Worm (Caenorhabditis elegans): Measurements from ENCODE around the gene rpc-11.

The rpc-11 gene

DNA sequence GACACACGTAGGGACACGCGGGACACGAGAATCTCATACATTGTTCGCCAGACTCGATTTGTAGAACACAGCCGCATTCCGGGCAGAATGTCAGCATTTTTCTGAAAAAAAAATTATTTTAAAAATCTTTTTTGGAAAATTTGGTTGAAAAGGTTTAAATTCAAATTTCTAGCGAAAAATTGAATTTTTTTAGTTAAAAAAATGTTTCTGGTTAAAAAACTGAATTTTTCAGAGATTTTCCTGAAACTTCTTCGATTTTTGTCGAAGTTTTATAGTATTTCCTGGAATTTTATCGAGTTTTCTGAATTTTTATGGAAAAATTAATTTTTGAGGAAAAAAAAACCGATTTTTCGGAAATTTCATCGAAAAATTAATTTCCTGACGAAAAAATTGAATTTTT is at the start of gene rpc-11:
Gene rpc-11 (minus strand): TSS at position 101 of the 400 bp plus-strand sequence.
- no peak for TF ChIP-seq scrt-1 (GFP tag; IDR thresholded peaks at IDR 0.05)

DNA sequence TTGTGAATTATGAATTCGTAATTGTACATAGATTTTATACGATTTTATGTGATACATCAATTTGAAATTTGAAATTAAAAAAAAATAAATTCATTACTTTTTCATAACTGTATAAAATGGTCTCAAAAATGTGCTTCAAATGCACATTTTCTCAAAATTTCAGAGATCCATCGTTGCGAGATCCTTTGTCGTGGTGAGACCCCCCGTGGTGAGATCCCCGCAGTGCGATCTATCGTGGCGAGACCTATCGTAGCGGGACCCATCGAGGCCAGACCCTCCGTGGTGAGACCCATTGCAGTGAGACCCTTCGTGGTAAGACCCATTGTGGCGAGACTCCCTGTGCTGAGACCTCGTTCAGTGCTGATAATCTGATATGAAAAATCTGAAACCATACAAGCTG is 49.6 kb upstream of the rpc-11 start:
- no peak for TF ChIP-seq tbx-11 (GFP tag; IDR thresholded peaks at IDR 0.05)
- TF ChIP-seq pes-1 (GFP tag; IDR thresholded peaks at IDR 0.05): no peak
- no peak for TF ChIP-seq ets-7 (tag; optimal IDR thresholded peaks at IDR 0.05)
- TF ChIP-seq hmg-4 (GFP tag; optimal IDR thresholded peaks at IDR 0.05): no peak
- no peak for TF ChIP-seq ama-1 (optimal IDR thresholded peaks at IDR 0.05)
- TF ChIP-seq hnd-1 (tag; optimal IDR thresholded peaks at IDR 0.05): no peak
- TF ChIP-seq aly-1 (tag; optimal IDR thresholded peaks at IDR 0.05): no peak
- no peak for TF ChIP-seq sea-1 (GFP tag; conservative IDR thresholded peaks at IDR 0.05)
- TF ChIP-seq ceh-36 (tag; optimal IDR thresholded peaks at IDR 0.05): no peak
- no peak for TF ChIP-seq tbx-37 (GFP tag; conservative IDR thresholded peaks at IDR 0.05)

DNA sequence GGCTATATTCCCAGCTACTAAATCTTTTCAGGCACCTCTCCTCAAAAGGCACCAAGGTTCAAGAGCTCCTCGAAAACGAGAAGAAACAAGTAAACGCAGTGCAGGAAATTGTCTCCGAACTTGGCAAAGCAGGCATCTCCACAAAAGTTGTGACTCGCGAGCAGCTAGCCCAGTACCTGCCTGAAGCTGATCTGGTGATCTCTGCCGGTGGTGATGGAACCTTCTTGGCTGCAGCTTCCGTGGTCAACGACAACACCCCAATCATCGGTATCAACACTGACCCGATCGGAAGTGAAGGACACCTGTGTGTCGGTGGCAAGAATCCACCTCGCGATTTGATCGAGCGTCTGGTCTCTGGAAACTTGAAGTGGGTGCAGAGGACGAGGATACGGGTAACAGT is 48.4 kb upstream of the rpc-11 start:
- TF ChIP-seq pes-1 (GFP tag; IDR thresholded peaks at IDR 0.05): no peak

DNA sequence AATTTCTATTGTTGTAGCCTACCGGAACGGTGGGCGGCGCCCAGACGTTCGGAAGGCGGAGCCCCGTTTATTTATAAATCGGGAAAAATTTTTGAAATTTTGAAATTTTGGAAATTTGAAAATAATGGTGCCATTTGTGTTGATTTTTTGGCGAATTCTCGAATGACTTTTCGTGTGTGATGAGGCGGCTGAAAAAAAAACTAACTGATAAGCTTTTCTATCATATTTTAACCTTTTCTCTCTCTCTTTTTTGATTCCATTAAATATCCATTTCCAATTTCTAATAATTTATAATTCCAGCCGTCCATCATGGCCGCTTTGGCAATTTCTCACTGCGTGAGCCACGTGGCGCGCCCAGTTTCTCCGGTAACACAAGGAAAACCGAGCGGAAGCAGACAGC is 46.9 kb upstream of the rpc-11 start, which contains the start of gene nadk-1:
Gene nadk-1 (plus strand): TSS at position 301 of the 400 bp plus-strand sequence.
- TF ChIP-seq tbx-11 (GFP tag; IDR thresholded peaks at IDR 0.05): no peak
- TF ChIP-seq ceh-36 (tag; optimal IDR thresholded peaks at IDR 0.05): no peak
- TF ChIP-seq aly-1 (tag; optimal IDR thresholded peaks at IDR 0.05): no peak
- no peak for TF ChIP-seq B0310.2 (tag; optimal IDR thresholded peaks at IDR 0.05)
- no peak for TF ChIP-seq F13C5.2 (tag; optimal IDR thresholded peaks at IDR 0.05)
- TF ChIP-seq hmbx-1 (tag; optimal IDR thresholded peaks at IDR 0.05): no peak

DNA sequence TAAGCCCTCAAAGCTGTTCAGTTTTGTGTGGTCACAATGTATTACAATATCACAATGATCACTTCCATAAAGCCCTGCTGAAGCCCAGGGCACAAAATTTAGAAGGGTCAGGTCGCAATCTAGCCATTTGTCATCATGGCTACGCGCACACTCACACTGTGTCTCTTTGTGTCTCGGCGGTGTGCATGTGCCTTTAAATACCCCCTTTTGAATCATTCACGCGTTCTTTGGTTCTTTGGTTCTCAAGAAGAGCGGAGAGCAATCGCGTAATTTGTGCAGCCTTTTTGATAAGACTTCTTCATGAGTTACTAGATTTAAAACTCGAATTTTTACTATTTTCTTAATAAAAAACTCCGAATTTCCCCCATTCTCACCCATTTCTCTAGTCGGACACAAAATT is 45.2 kb upstream of the rpc-11 start:
- no peak for TF ChIP-seq ceh-13 (GFP tag; optimal IDR thresholded peaks at IDR 0.05)
- no peak for TF ChIP-seq scrt-1 (GFP tag; IDR thresholded peaks at IDR 0.05)
- no peak for TF ChIP-seq ets-7 (tag; optimal IDR thresholded peaks at IDR 0.05)
- no peak for TF ChIP-seq flt-1 (GFP tag; IDR thresholded peaks at IDR 0.05)
- TF ChIP-seq aly-1 (tag; optimal IDR thresholded peaks at IDR 0.05): no peak
- no peak for TF ChIP-seq hnd-1 (tag; optimal IDR thresholded peaks at IDR 0.05)
- no peak for TF ChIP-seq pes-1 (GFP tag; IDR thresholded peaks at IDR 0.05)
- TF ChIP-seq hmg-4 (GFP tag; optimal IDR thresholded peaks at IDR 0.05): no peak
- TF ChIP-seq tbx-37 (GFP tag; conservative IDR thresholded peaks at IDR 0.05): no peak

DNA sequence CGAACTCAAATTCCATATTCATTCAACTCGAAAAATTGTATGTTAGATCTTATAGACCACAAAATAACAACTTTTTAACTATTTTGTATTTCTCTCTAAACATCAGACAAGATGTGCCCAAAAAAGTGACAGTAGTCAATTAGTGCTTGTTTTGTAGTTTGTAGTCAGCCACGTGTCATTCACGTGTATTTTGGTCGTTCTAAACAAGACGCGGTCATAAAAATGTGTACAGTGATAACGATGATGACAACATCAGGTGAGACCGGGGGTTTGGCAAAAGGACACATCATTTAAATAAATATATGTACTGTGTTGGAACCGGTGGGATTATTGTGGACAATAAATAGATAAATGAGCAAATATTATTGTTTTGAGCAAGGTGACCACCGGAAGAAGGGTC is 44.4 kb upstream of the rpc-11 start:
- TF ChIP-seq hmg-4 (GFP tag; optimal IDR thresholded peaks at IDR 0.05): no peak
- TF ChIP-seq ama-1 (optimal IDR thresholded peaks at IDR 0.05): no peak
- no peak for TF ChIP-seq hnd-1 (tag; optimal IDR thresholded peaks at IDR 0.05)
- no peak for TF ChIP-seq sea-1 (GFP tag; conservative IDR thresholded peaks at IDR 0.05)
- TF ChIP-seq ceh-36 (tag; optimal IDR thresholded peaks at IDR 0.05): no peak
- TF ChIP-seq pes-1 (GFP tag; IDR thresholded peaks at IDR 0.05): no peak
- no peak for TF ChIP-seq tbx-37 (GFP tag; conservative IDR thresholded peaks at IDR 0.05)
- no peak for TF ChIP-seq scrt-1 (GFP tag; IDR thresholded peaks at IDR 0.05)
- no peak for TF ChIP-seq ets-7 (tag; optimal IDR thresholded peaks at IDR 0.05)
- TF ChIP-seq F13C5.2 (tag; optimal IDR thresholded peaks at IDR 0.05): no peak
- TF ChIP-seq tbx-11 (GFP tag; IDR thresholded peaks at IDR 0.05): no peak
- no peak for TF ChIP-seq aly-1 (tag; optimal IDR thresholded peaks at IDR 0.05)
- no peak for TF ChIP-seq hmbx-1 (tag; optimal IDR thresholded peaks at IDR 0.05)
- TF ChIP-seq flt-1 (GFP tag; IDR thresholded peaks at IDR 0.05): no peak
- TF ChIP-seq B0310.2 (tag; optimal IDR thresholded peaks at IDR 0.05): no peak
- TF ChIP-seq ceh-13 (GFP tag; optimal IDR thresholded peaks at IDR 0.05): no peak
- TF ChIP-seq tra-4 (tag; optimal IDR thresholded peaks at IDR 0.05): no peak

DNA sequence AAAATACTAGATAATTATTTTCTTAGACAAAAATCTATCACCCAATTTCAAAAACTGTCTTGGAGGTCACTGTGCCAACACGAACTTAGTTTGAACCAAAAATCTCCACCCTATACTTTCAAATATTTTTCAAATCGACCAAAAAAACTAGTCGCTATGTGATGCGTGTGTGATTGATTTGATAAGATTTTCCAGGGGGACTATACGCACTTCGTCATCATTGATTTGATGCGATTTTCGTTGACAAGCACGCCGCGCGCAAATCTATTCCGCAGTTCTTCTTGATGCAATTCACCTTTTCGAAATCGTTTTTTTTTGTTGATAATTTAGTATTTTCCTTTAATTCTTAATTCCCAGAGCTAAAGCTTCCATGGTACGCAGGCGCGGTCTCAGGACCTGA is 43.6 kb upstream of the rpc-11 start:
- no peak for TF ChIP-seq hmg-4 (GFP tag; optimal IDR thresholded peaks at IDR 0.05)
- TF ChIP-seq tbx-11 (GFP tag; IDR thresholded peaks at IDR 0.05): no peak
- no peak for TF ChIP-seq pes-1 (GFP tag; IDR thresholded peaks at IDR 0.05)
- no peak for TF ChIP-seq hnd-1 (tag; optimal IDR thresholded peaks at IDR 0.05)
- no peak for TF ChIP-seq ceh-36 (tag; optimal IDR thresholded peaks at IDR 0.05)
- TF ChIP-seq ama-1 (optimal IDR thresholded peaks at IDR 0.05): no peak
- no peak for TF ChIP-seq sea-1 (GFP tag; conservative IDR thresholded peaks at IDR 0.05)
- TF ChIP-seq tra-4 (tag; optimal IDR thresholded peaks at IDR 0.05): no peak
- TF ChIP-seq scrt-1 (GFP tag; IDR thresholded peaks at IDR 0.05): no peak
- no peak for TF ChIP-seq tbx-37 (GFP tag; conservative IDR thresholded peaks at IDR 0.05)
- no peak for TF ChIP-seq aly-1 (tag; optimal IDR thresholded peaks at IDR 0.05)
- TF ChIP-seq ceh-13 (GFP tag; optimal IDR thresholded peaks at IDR 0.05): no peak
- TF ChIP-seq F13C5.2 (tag; optimal IDR thresholded peaks at IDR 0.05): no peak
- TF ChIP-seq B0310.2 (tag; optimal IDR thresholded peaks at IDR 0.05): no peak
- no peak for TF ChIP-seq flt-1 (GFP tag; IDR thresholded peaks at IDR 0.05)

DNA sequence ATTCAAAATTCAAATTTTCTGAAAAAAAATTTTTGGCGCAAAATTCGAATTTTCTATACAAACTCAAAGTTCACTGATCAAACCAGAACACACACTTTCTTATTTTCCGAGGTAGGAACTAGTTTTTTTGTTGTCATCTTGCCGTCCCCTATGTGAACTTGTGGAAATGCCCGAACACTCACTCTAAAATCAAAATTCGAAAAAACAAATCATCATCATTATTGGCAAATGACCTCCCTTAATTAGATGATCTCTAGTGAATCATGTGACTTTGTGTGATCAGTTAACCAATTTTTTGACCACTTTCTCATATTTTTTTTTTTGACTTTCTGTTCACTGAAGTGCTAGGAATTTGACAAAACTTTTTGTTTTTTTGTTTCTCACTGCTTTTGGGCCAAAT is 42.6 kb upstream of the rpc-11 start:
- TF ChIP-seq aly-1 (tag; optimal IDR thresholded peaks at IDR 0.05) (no peak), ceh-13 (GFP tag; optimal IDR thresholded peaks at IDR 0.05) (no peak), ama-1 (optimal IDR thresholded peaks at IDR 0.05) (no peak), tbx-37 (GFP tag; conservative IDR thresholded peaks at IDR 0.05) (no peak), pes-1 (GFP tag; IDR thresholded peaks at IDR 0.05) (no peak), F13C5.2 (tag; optimal IDR thresholded peaks at IDR 0.05) (no peak), ceh-36 (tag; optimal IDR thresholded peaks at IDR 0.05) (no peak), hnd-1 (tag; optimal IDR thresholded peaks at IDR 0.05) (no peak), ets-7 (tag; optimal IDR thresholded peaks at IDR 0.05) (no peak), tra-4 (tag; optimal IDR thresholded peaks at IDR 0.05) (no peak), scrt-1 (GFP tag; IDR thresholded peaks at IDR 0.05) (no peak), tbx-11 (GFP tag; IDR thresholded peaks at IDR 0.05) (no peak), B0310.2 (tag; optimal IDR thresholded peaks at IDR 0.05) (no peak), sea-1 (GFP tag; conservative IDR thresholded peaks at IDR 0.05) (no peak), hmbx-1 (tag; optimal IDR thresholded peaks at IDR 0.05) (no peak), flt-1 (GFP tag; IDR thresholded peaks at IDR 0.05) (no peak)

Measured in whole organism, early embryonic.